Fruit fly (Drosophila melanogaster): ENCODE measurements around the gene Saf6.

The Saf6 gene

DNA sequence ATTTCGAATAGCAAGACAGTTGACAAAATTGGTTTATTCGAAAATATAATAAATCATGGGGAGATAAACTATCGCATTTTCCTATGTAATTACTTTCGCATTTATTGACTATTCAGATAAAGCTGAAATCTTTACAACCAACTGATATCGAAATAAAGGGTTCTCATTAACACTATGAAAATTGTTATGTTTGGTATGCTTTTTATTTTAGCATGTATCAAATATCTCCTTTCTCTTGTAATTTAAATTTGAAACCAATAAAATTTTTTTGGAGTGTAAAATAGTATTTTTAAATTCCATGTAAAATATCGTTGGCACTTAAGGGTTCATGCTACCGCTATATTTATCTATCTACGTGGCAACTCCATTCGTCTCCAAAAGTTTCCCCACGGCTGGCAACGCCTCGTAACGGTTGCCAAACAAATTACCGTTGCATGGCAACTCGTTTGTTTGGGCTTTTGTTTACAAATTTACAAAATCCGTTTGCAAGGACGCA is 39.4 kb upstream of the Saf6 start, which contains the start of gene CG13949 (continued):
- TF ChIP-seq psq (GFP tag; optimal IDR thresholded peaks at IDR 0.05): no peak
- peak; percentile 16 for TF ChIP-seq CG1602 (GFP tag; optimal IDR thresholded peaks at IDR 0.05)
- peak in 1 of 2 experiments; percentile 63 for TF ChIP-seq Hr51 (GFP tag; optimal IDR thresholded peaks at IDR 0.05)
- peak; percentile 55 for TF ChIP-seq pzg (GFP tag; optimal IDR thresholded peaks at IDR 0.05)
- TF ChIP-seq br (optimal IDR thresholded peaks at IDR 0.05): no peak
- peak; percentile 59 for TF ChIP-seq sisA (GFP tag; IDR thresholded peaks at IDR 0.05)
- no peak for TF ChIP-seq Sry-β (GFP tag; optimal IDR thresholded peaks at IDR 0.05)
- peak; percentile 47 for TF ChIP-seq pita (GFP tag; optimal IDR thresholded peaks at IDR 0.05)
- peak; percentile 60 for TF ChIP-seq Hand (GFP tag; optimal IDR thresholded peaks at IDR 0.05)
- TF ChIP-seq corto (GFP tag; optimal IDR thresholded peaks at IDR 0.05): no peak
- TF ChIP-seq Awh (GFP tag; IDR thresholded peaks at IDR 0.05): peak; percentile 72
- peak; percentile 22 for TF ChIP-seq NK7.1 (GFP tag; optimal IDR thresholded peaks at IDR 0.05)
- TF ChIP-seq CG17568 (GFP tag; optimal IDR thresholded peaks at IDR 0.05): peak; percentile 55
- TF ChIP-seq CG34224 (GFP tag; IDR thresholded peaks at IDR 0.05; ENCODE audit: partially characterized antibody): 0 out of 3 replicates have a peak, but pooled peaks have one; percentile 47
- peak; percentile 31 for TF ChIP-seq ems (GFP tag; optimal IDR thresholded peaks at IDR 0.05)
- no peak for TF ChIP-seq Dad (GFP tag; optimal IDR thresholded peaks at IDR 0.05)
- TF ChIP-seq Tbp (GFP tag; optimal IDR thresholded peaks at IDR 0.05): no peak
- TF ChIP-seq cwo (GFP tag; optimal IDR thresholded peaks at IDR 0.05): peak; percentile 37
- TF ChIP-seq Ravus (GFP tag; IDR thresholded peaks at IDR 0.05): peak; percentile 35
- TF ChIP-seq D (optimal IDR thresholded peaks at IDR 0.05): no peak
- TF ChIP-seq D (GFP tag; optimal IDR thresholded peaks at IDR 0.05): peak; percentile 19
- no peak for TF ChIP-seq CG17912 (GFP tag; optimal IDR thresholded peaks at IDR 0.05)
- TF ChIP-seq CG10366 (GFP tag; IDR thresholded peaks at IDR 0.05): peak; percentile 79
- peak; percentile 76 for TF ChIP-seq dysf (GFP tag; IDR thresholded peaks at IDR 0.05)
- TF ChIP-seq CG16815 (GFP tag; optimal IDR thresholded peaks at IDR 0.05): no peak
- TF ChIP-seq Deaf1 (tag; optimal IDR thresholded peaks at IDR 0.05): peak; percentile 33
- peak; percentile 56 for TF ChIP-seq grn (GFP tag; optimal IDR thresholded peaks at IDR 0.05)
- peak; percentile 68 for TF ChIP-seq grau (tag; optimal IDR thresholded peaks at IDR 0.05)
- TF ChIP-seq maf-S (GFP tag; optimal IDR thresholded peaks at IDR 0.05): peak; percentile 60
- TF ChIP-seq CG3847 (GFP tag; IDR thresholded peaks at IDR 0.05): peak; percentile 92
- peak; percentile 30; the same call in 1 of the 2 replicates for TF ChIP-seq CG4730 (GFP tag; IDR thresholded peaks at IDR 0.05)
- peak; percentile 25 for TF ChIP-seq B-H2 (GFP tag; optimal IDR thresholded peaks at IDR 0.05)
- no peak for TF ChIP-seq wor (GFP tag; IDR thresholded peaks at IDR 0.05)
- TF ChIP-seq Mrtf (GFP tag; IDR thresholded peaks at IDR 0.05): peak; percentile 70; the same call in 2 of the 3 replicates
- no peak for TF ChIP-seq CG13123 (GFP tag; optimal IDR thresholded peaks at IDR 0.05)
- peak; percentile 30 for TF ChIP-seq CG6813 (GFP tag; optimal IDR thresholded peaks at IDR 0.05)
- TF ChIP-seq nom (GFP tag; optimal IDR thresholded peaks at IDR 0.05): no peak
- TF ChIP-seq crc (GFP tag; optimal IDR thresholded peaks at IDR 0.05): no peak
- peak; percentile 39 for TF ChIP-seq kay (GFP tag; optimal IDR thresholded peaks at IDR 0.05)
- no peak for TF ChIP-seq CG3065 (GFP tag; optimal IDR thresholded peaks at IDR 0.05)
- TF ChIP-seq Ets65A (GFP tag): peak; percentile 89
- no peak for TF ChIP-seq abd-A (tag; optimal IDR thresholded peaks at IDR 0.05)
- TF ChIP-seq lbe (GFP tag; optimal IDR thresholded peaks at IDR 0.05): no peak
- TF ChIP-seq gfzf (GFP tag; optimal IDR thresholded peaks at IDR 0.05): peak; percentile 32
- TF ChIP-seq CG2199 (GFP tag; IDR thresholded peaks at IDR 0.05): peak; percentile 72; the same call in 2 of the 3 replicates
- TF ChIP-seq CG7372 (GFP tag; IDR thresholded peaks at IDR 0.05): peak; percentile 56; the same call in 1 of the 2 replicates
- TF ChIP-seq CG12769 (tag; optimal IDR thresholded peaks at IDR 0.05): peak; percentile 38
- peak; percentile 19 for TF ChIP-seq twi (tag; optimal IDR thresholded peaks at IDR 0.05)
- TF ChIP-seq onecut (GFP tag; IDR thresholded peaks at IDR 0.05): no peak
- peak; percentile 38 for TF ChIP-seq gsb-n (tag; optimal IDR thresholded peaks at IDR 0.05)
- peak; percentile 87 for TF ChIP-seq CG9932 (GFP tag; IDR thresholded peaks at IDR 0.05)
